Fruit fly (Drosophila melanogaster): ENCODE results near the gene Atg101.

- TF ChIP-seq Smox (GFP tag; optimal IDR thresholded peaks at IDR 0.05), result no peak
- TF ChIP-seq Sox102F (GFP tag; optimal IDR thresholded peaks at IDR 0.05), result no peak
These were observed 43.5 kb downstream of the Atg101 start for dm6 chrX:18835003-18835402.

Data from whole organism, prepupa.